Worm (Caenorhabditis elegans) whole organism, L2 larva: ENCODE measurements around the gene sdz-26.
A peak's percentile ranks its signal among the peaks of the same experiment; 100 is the strongest.

Source experiments
- C34F6.9 ChIP-seq: fragments of 150-350 bp; optimal IDR thresholded peaks from 2 replicates; lab custom pipeline; 2014; ENCODE audit warnings: missing biosample characterization, missing genetic modification characterization
- F13H6.1 ChIP-seq: sonication (generic microtip); optimal IDR thresholded peaks from 2 replicates; lab custom pipeline; 2016; ENCODE audit warnings: missing genetic modification characterization, missing compliant biosample characterization
- R02D3.7 ChIP-seq: fragments of 150-350 bp; optimal IDR thresholded peaks from 2 replicates; lab custom pipeline; 2014; ENCODE audit warnings: missing biosample characterization, missing genetic modification characterization
- ZK546.5 ChIP-seq: sonication (generic microtip); optimal IDR thresholded peaks from 2 replicates; lab custom pipeline; 2017; ENCODE audit warnings: missing biosample characterization, missing genetic modification characterization
- alr-1 ChIP-seq: fragments of 150-350 bp; optimal IDR thresholded peaks from 2 replicates; lab custom pipeline; 2014; ENCODE audit warnings: missing biosample characterization, missing genetic modification characterization
- ama-1 ChIP-seq: fragments of 150-350 bp; optimal IDR thresholded peaks from 2 replicates; lab custom pipeline; 2018; ENCODE audit warnings: inconsistent platforms
- blmp-1 ChIP-seq: sonication (generic microtip); optimal IDR thresholded peaks from 2 replicates; lab custom pipeline; 2017; ENCODE audit warnings: missing genetic modification characterization, mild to moderate bottlenecking, missing compliant biosample characterization, antibody characterized with exemption, moderate library complexity; ENCODE audit not compliant: insufficient read depth
- ceh-16 ChIP-seq: fragments of 150-350 bp; optimal IDR thresholded peaks from 2 replicates; lab custom pipeline; 2014; ENCODE audit warnings: missing biosample characterization, missing genetic modification characterization
- crh-2 ChIP-seq: sonication (generic microtip); optimal IDR thresholded peaks from 2 replicates; lab custom pipeline; 2017; ENCODE audit warnings: missing biosample characterization, missing genetic modification characterization
- egl-27 ChIP-seq: sonication (generic microtip); optimal IDR thresholded peaks from 3 replicates; lab custom pipeline; 2017; ENCODE audit warnings: missing biosample characterization, missing genetic modification reagents, missing genetic modification characterization
- elt-3 ChIP-seq: sonication (generic microtip); optimal IDR thresholded peaks from 2 replicates; lab custom pipeline; 2017; ENCODE audit warnings: missing biosample characterization, missing genetic modification characterization
- fos-1 ChIP-seq: fragments of 150-350 bp; optimal IDR thresholded peaks from 2 replicates; lab custom pipeline; 2014; ENCODE audit warnings: missing biosample characterization, missing genetic modification characterization
- gmeb-1 ChIP-seq: fragments of 150-350 bp; optimal IDR thresholded peaks from 2 replicates; lab custom pipeline; 2014; ENCODE audit warnings: missing biosample characterization, missing genetic modification characterization
- lin-13 ChIP-seq: fragments of 150-350 bp; optimal IDR thresholded peaks from 2 replicates; lab custom pipeline; 2014; ENCODE audit warnings: missing biosample characterization, missing genetic modification reagents, missing genetic modification characterization
- lsy-2 ChIP-seq, 2 experiments: fragments of 150-350 bp in 1 of 2; sonication (generic microtip) in 1 of 2; optimal IDR thresholded peaks; 2 replicates each; lab custom pipeline; 2014 to 2017; ENCODE audit warnings: missing biosample characterization in 2 of 2, missing genetic modification characterization in 2 of 2
- mdl-1 ChIP-seq, 2 experiments: fragments of 150-350 bp in 1 of 2; sonication (generic microtip) in 1 of 2; optimal IDR thresholded peaks; 2 replicates each; lab custom pipeline; 2017; ENCODE audit warnings: missing biosample characterization in 2 of 2, missing genetic modification characterization in 2 of 2
- nhr-12 ChIP-seq: fragments of 150-350 bp; optimal IDR thresholded peaks from 2 replicates; lab custom pipeline; 2014; ENCODE audit warnings: missing biosample characterization, missing genetic modification characterization
- nhr-21 ChIP-seq: fragments of 150-350 bp; optimal IDR thresholded peaks from 2 replicates; lab custom pipeline; 2014; ENCODE audit warnings: missing biosample characterization, missing genetic modification characterization
- nhr-23 ChIP-seq: fragments of 150-350 bp; optimal IDR thresholded peaks from 2 replicates; lab custom pipeline; 2014; ENCODE audit warnings: missing biosample characterization, missing genetic modification reagents, missing genetic modification characterization
- nhr-25 ChIP-seq: fragments of 150-350 bp; sonication (generic microtip); optimal IDR thresholded peaks from 3 replicates; lab custom pipeline; 2014; ENCODE audit warnings: missing biosample characterization, missing genetic modification characterization
- nhr-77 ChIP-seq: fragments of 150-350 bp; optimal IDR thresholded peaks from 2 replicates; lab custom pipeline; 2014; ENCODE audit warnings: missing biosample characterization, missing genetic modification characterization
- sem-4 ChIP-seq: fragments of 150-350 bp; optimal IDR thresholded peaks from 2 replicates; lab custom pipeline; 2014; ENCODE audit warnings: missing biosample characterization, missing genetic modification reagents, missing genetic modification characterization
- skn-1 ChIP-seq: sonication (generic microtip); optimal IDR thresholded peaks from 2 replicates; lab custom pipeline; 2017; ENCODE audit warnings: missing biosample characterization, missing genetic modification characterization
- sma-3 ChIP-seq: sonication (generic microtip); optimal IDR thresholded peaks from 2 replicates; lab custom pipeline; 2016; ENCODE audit warnings: missing genetic modification reagents, missing genetic modification characterization, missing compliant biosample characterization
- unc-55 ChIP-seq: fragments of 150-350 bp; sonication (generic microtip); optimal IDR thresholded peaks from 3 replicates; lab custom pipeline; 2014; ENCODE audit warnings: missing biosample characterization, missing genetic modification reagents, missing genetic modification characterization
- ztf-1 ChIP-seq: fragments of 200-800 bp; sonication (Bioruptor generic); conservative IDR thresholded peaks from 2 replicates; pipeline ENCODE4 v1.3.6; 2022; ENCODE audit warnings: missing genetic modification characterization, missing compliant biosample characterization
- ztf-4 ChIP-seq: fragments of 150-350 bp; optimal IDR thresholded peaks from 2 replicates; lab custom pipeline; 2014; ENCODE audit warnings: missing biosample characterization, missing genetic modification characterization

Gene sdz-26

ce11 chrII:14405489-14406059 is 24.0 kb downstream of the sdz-26 start:
- TF ChIP-seq F13H6.1 (tag; lab: Kevin White, UChicago), result peak; percentile 23
- TF ChIP-seq egl-27 (tag; lab: Kevin White, UChicago), result no peak
- peak; percentile 99 for TF ChIP-seq ama-1 (lab: Kevin White, UChicago)
- peak; percentile 6 for TF ChIP-seq sma-3 (GFP tag; lab: Kevin White, UChicago)

DNA sequence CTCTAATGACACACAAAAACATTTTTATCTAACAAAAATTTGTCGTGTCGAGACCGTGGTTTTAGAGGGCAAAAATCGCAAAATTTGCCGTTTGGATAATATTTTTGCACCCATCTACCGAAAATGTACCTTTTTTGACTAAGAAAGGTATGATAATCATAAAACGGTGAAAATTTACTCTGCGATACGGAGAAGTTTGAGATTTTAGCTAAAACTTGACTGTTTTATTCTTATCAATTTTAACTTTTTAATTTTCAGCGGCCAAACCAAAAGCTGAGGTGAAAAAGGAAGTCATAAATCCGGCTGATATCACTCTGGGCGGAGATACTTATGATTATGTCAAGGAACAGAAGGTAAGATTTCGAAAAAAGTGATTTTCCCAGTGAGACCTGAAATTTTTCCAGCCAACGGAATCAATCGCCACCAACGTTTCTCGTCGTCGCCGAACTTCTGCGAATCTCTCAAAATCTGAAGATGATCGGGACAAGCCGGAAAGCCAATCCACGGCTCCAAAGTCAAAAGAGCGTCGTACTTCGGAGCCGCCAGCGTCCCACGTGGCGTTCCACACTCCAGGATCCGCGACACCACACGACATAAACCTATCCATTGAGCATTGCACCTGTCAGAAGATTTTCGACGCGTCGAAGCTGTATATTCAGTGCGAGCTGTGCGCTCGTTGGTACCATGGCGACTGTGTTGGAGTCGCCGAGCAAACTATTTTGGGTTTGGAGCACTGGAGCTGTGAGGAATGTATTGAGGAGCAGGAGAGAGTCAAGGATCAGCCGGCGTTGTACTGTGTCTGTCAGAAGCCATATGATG is 24.8 kb downstream of the sdz-26 start:
- peak; percentile 10 for TF ChIP-seq C34F6.9 (tag; lab: Kevin White, UChicago)
- peak; percentile 93 for TF ChIP-seq ama-1 (lab: Kevin White, UChicago)
- peak in 1 of 2 experiments; percentile 0 for TF ChIP-seq lsy-2 (tag; optimal IDR thresholded peaks at IDR 0.05; lab: Kevin White, UChicago)
- TF ChIP-seq nhr-77 (tag; lab: Kevin White, UChicago), result no peak
- TF ChIP-seq, all 48 proteins: peak for 3

DNA sequence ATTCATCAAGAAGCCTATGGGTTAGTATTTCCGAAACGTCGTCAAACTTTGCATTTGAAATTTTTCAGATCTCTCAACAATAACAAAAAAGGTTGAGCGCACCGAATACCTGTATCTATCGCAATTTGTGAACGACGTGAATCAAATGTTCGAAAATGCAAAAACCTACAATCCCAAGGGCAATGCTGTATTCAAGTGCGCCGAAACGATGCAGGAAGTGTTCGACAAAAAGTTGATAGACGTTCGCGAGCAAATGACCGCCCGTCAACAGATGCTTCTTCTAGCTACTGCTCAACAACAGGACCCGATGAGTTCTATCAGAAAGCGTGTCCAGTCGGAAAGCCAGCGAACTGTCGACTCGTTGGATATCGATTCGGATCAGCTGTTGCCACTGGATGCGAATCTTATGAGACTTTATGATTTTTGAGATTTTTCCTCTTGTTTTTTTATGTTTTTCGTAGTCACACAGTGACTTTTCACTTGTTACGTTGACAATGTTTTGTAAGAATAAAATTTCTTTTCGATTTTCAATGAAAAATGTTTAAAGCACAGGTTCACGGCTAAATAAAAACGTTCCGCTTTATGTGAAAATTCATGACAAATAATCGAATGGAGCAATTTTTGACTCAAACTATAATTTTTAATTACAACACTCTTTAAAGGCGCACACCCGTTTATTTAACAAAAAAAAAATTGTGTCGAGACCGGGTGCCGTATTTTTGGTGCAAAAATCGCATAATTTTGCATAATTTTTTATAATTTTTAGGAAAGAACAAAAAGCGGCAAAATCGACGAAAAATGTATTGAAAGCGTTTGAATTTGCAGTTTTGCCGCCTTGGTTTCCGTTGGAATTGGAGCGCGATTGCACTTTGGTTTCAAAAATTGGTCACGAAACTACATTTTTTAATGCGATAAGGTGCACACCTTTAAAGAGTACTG is 26.1 kb downstream of the sdz-26 start:
- TF ChIP-seq crh-2, result peak; percentile 46
- no peak for TF ChIP-seq ztf-1 (GFP tag; lab: Robert Waterston, UW)
- peak; percentile 90 for TF ChIP-seq sem-4 (tag; lab: Kevin White, UChicago)
- no peak for TF ChIP-seq alr-1 (tag; lab: Kevin White, UChicago)
- peak in 1 of 2 experiments; percentile 80 for TF ChIP-seq lsy-2 (tag; optimal IDR thresholded peaks at IDR 0.05; lab: Kevin White, UChicago)
- no peak for TF ChIP-seq fos-1 (tag; lab: Kevin White, UChicago)
- peak; percentile 95 for TF ChIP-seq ama-1 (lab: Kevin White, UChicago)
- TF ChIP-seq nhr-25 (tag; lab: Kevin White, UChicago), result peak; percentile 43
- TF ChIP-seq lin-13, result peak; percentile 31
- peak; percentile 28 for TF ChIP-seq nhr-21
- no peak for TF ChIP-seq ZK546.5 (tag; lab: Kevin White, UChicago)
- peak; percentile 91 for TF ChIP-seq ztf-4 (tag; lab: Kevin White, UChicago)
- TF ChIP-seq nhr-23 (tag; lab: Kevin White, UChicago), result no peak
- peak; percentile 11 for TF ChIP-seq blmp-1 (tag; lab: Kevin White, UChicago)
- peak; percentile 76 for TF ChIP-seq C34F6.9 (tag; lab: Kevin White, UChicago)
- peak; percentile 9 for TF ChIP-seq skn-1 (tag; lab: Kevin White, UChicago)

DNA sequence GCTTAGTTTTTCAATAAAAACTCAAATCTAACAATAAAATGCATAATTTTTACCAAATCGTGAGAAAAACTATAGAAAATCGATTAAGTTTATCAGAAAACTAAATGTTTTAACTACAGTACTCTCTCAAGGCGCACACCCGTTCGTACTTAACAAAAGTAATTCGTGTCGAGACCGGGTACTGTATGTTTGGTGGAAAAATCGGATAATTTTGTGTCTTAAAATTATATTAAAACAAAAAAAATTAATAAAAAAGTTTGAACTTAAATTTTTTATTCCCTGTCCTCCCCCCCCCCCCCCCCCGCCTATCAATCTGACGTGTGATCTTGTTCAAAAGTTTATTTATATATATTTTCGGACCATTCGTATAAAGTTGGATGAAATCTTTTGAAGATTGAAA is 26.8 kb downstream of the sdz-26 start, which contains the start of gene F26H11.4:
TSS of gene F26H11.4 (plus strand) at position 301 of the 400 bp plus-strand sequence.
- no peak for TF ChIP-seq ama-1 (lab: Kevin White, UChicago)

DNA sequence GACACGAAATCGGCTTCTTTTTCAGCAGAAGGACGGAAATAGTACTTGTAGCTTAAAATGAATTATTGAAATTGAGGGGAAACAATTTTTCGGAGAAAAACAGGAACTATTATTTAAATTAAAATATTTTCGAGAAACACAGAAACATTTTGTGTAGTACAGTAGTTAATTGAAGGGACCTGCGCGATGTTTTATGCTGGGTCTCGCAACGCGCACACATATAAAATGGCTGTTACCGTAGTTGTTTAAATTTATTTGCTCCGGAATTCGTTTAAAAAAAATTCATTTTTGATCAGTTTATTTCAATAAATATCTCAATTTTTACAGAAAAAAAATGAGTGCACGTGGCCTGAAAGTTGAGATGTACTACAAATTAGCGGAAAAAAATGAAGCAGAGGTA is 29.2 kb downstream of the sdz-26 start, which contains the start of gene dsb-2:
TSS of gene dsb-2 (plus strand) at position 328 of the 400 bp plus-strand sequence.
- TF ChIP-seq egl-27 (tag; lab: Kevin White, UChicago), result no peak
- no peak for TF ChIP-seq ceh-16
- no peak for TF ChIP-seq crh-2
- TF ChIP-seq ztf-4 (tag; lab: Kevin White, UChicago), result no peak
- no peak for TF ChIP-seq elt-3 (tag; lab: Kevin White, UChicago)
- no peak for TF ChIP-seq ZK546.5 (tag; lab: Kevin White, UChicago)
- TF ChIP-seq nhr-12 (tag; lab: Kevin White, UChicago), result no peak
- TF ChIP-seq unc-55, result no peak
- no peak for TF ChIP-seq gmeb-1
- no peak for TF ChIP-seq mdl-1 (tag; optimal IDR thresholded peaks at IDR 0.05; lab: Kevin White, UChicago)
- TF ChIP-seq R02D3.7 (tag; lab: Kevin White, UChicago), result no peak
- TF ChIP-seq nhr-23 (tag; lab: Kevin White, UChicago), result no peak
- TF ChIP-seq lin-13, result no peak
